Fruit fly (Drosophila melanogaster): ENCODE results near the gene CG6310.

The CG6310 gene

DNA sequence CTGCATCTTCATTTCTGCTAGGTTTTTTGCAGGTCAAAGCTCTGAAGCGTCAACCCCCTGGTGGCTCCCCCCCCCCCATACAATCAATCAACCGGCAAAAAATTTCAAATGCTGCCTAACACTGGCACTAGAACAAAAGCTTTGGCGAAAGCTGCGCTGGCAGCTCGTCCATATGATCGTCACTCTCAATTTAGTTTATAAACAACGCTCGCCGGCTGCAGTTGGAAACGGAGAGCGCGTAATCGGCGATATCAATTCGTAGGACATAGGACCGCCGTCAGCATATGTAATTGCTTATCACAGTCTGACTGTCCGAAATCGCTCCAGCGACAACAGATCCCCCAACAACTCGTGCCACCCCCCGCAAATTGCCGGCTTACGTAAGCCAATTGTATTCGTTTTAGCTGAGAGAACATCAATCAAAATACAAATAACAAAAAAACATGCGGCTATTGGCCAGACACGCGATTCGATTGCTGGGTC is 749 bp upstream of the CG6310 start, which contains the start of gene Mocs1 (continued):
- TF ChIP-seq ssp (GFP tag; IDR thresholded peaks at IDR 0.05) (no peak), B-H1 (GFP tag; IDR thresholded peaks at IDR 0.05) (no peak; the same call in 2 of the 3 replicates), HHEX (GFP tag; optimal IDR thresholded peaks at IDR 0.05) (peak; percentile 6), CG15073 (GFP tag; optimal IDR thresholded peaks at IDR 0.05) (no peak), inv (GFP tag; IDR thresholded peaks at IDR 0.05; ENCODE audit: partially characterized antibody) (no peak), Trl (optimal IDR thresholded peaks at IDR 0.05) (peak in 1 of 2 experiments; percentile 6), Trl (GFP tag; optimal IDR thresholded peaks at IDR 0.05) (no peak), CG3065 (GFP tag; optimal IDR thresholded peaks at IDR 0.05) (no peak), CG6813 (GFP tag; optimal IDR thresholded peaks at IDR 0.05) (no peak), fd102C (GFP tag; optimal IDR thresholded peaks at IDR 0.05) (no peak), HLH54F (GFP tag; optimal IDR thresholded peaks at IDR 0.05) (no peak), kah (GFP tag; optimal IDR thresholded peaks at IDR 0.05) (no peak), CG1529 (GFP tag; optimal IDR thresholded peaks at IDR 0.05) (no peak), CG13624 (GFP tag; optimal IDR thresholded peaks at IDR 0.05) (no peak), fu2 (GFP tag; optimal IDR thresholded peaks at IDR 0.05) (no peak), CG32532 (GFP tag; IDR thresholded peaks at IDR 0.05) (peak; percentile 53), sna (GFP tag; IDR thresholded peaks at IDR 0.05; ENCODE audit: partially characterized antibody) (no peak), CG17568 (GFP tag; optimal IDR thresholded peaks at IDR 0.05) (no peak), CG34376 (GFP tag; optimal IDR thresholded peaks at IDR 0.05) (peak; percentile 65), sisA (GFP tag; IDR thresholded peaks at IDR 0.05) (no peak), CG7556 (GFP tag; optimal IDR thresholded peaks at IDR 0.05) (no peak), maf-S (GFP tag; optimal IDR thresholded peaks at IDR 0.05) (no peak), CG15514 (GFP tag; optimal IDR thresholded peaks at IDR 0.05) (peak; percentile 53), knrl (GFP tag; IDR thresholded peaks at IDR 0.05; ENCODE audit: partially characterized antibody) (no peak), Chrac-16 (GFP tag; optimal IDR thresholded peaks at IDR 0.05) (no peak), CG10366 (GFP tag; IDR thresholded peaks at IDR 0.05) (no peak), crp (GFP tag; optimal IDR thresholded peaks at IDR 0.05) (peak in 1 of 2 experiments; percentile 77), corto (GFP tag; optimal IDR thresholded peaks at IDR 0.05) (no peak), Lhr (GFP tag; optimal IDR thresholded peaks at IDR 0.05) (no peak), CG10431 (GFP tag; optimal IDR thresholded peaks at IDR 0.05) (no peak), PHDP (tag; optimal IDR thresholded peaks at IDR 0.05) (peak; percentile 2), grn (GFP tag; optimal IDR thresholded peaks at IDR 0.05) (no peak), CG16813 (GFP tag; IDR thresholded peaks at IDR 0.05; ENCODE audit: partially characterized antibody) (no peak), Dref (GFP tag; IDR thresholded peaks at IDR 0.05) (no peak), Doc3 (GFP tag; IDR thresholded peaks at IDR 0.05; ENCODE audit: partially characterized antibody) (no peak), klu (GFP tag; IDR thresholded peaks at IDR 0.05) (no peak), CG2129 (GFP tag; IDR thresholded peaks at IDR 0.05; ENCODE audit: partially characterized antibody) (no peak), CG43689 (GFP tag; IDR thresholded peaks at IDR 0.05) (no peak), dm (GFP tag; optimal IDR thresholded peaks at IDR 0.05) (no peak), HLH3B (GFP tag; IDR thresholded peaks at IDR 0.05) (no peak), ab (GFP tag; optimal IDR thresholded peaks at IDR 0.05) (no peak), Hey (tag; optimal IDR thresholded peaks at IDR 0.05) (no peak), CG2875 (GFP tag; optimal IDR thresholded peaks at IDR 0.05) (no peak), Elba2 (GFP tag; optimal IDR thresholded peaks at IDR 0.05) (no peak), H2.0 (GFP tag; IDR thresholded peaks at IDR 0.05) (no peak), CG7357 (GFP tag; IDR thresholded peaks at IDR 0.05) (no peak), Meics (GFP tag; optimal IDR thresholded peaks at IDR 0.05) (no peak), br (optimal IDR thresholded peaks at IDR 0.05) (no peak), Hr39 (optimal IDR thresholded peaks at IDR 0.05) (no peak), CG3838 (GFP tag; optimal IDR thresholded peaks at IDR 0.05) (no peak), lov (optimal IDR thresholded peaks at IDR 0.05) (no peak), lov (GFP tag; IDR thresholded peaks at IDR 0.05) (no peak), ems (GFP tag; optimal IDR thresholded peaks at IDR 0.05) (no peak)
